Fruit fly (Drosophila melanogaster) whole organism, pupa: Measurements from ENCODE around the gene elg1.

Source experiments
- CG10348 ChIP-seq: fragments of 200-800 bp; sonication (Bioruptor generic); IDR thresholded peaks from 2 replicates; pipeline ENCODE4 v1.3.6; 2022; ENCODE audit warnings: missing biosample characterization, missing genetic modification characterization
- CG12605 ChIP-seq: fragments of 200-800 bp; sonication (Bioruptor generic); IDR thresholded peaks from 2 replicates; pipeline ENCODE4 v1.3.6; 2022; ENCODE audit warnings: missing biosample characterization, missing genetic modification characterization
- CG13204 ChIP-seq: fragments of 200-800 bp; sonication (Bioruptor generic); optimal IDR thresholded peaks from 2 replicates; lab custom pipeline; 2018; ENCODE audit warnings: missing biosample characterization, mild to moderate bottlenecking, missing genetic modification characterization, moderate library complexity
- CG14655 ChIP-seq: fragments of 200-800 bp; sonication (Bioruptor generic); optimal IDR thresholded peaks from 3 replicates; lab custom pipeline; 2017; ENCODE audit warnings: mild to moderate bottlenecking, missing biosample characterization, missing genetic modification reagents, missing genetic modification characterization
- CG15710 ChIP-seq: fragments of 200-800 bp; sonication (Bioruptor generic); optimal IDR thresholded peaks from 2 replicates; lab custom pipeline; 2018; ENCODE audit warnings: missing biosample characterization, mild to moderate bottlenecking, missing genetic modification characterization, moderate library complexity
- CG17806 ChIP-seq: fragments of 200-800 bp; sonication (Bioruptor generic); optimal IDR thresholded peaks from 2 replicates; lab custom pipeline; 2018; ENCODE audit warnings: missing biosample characterization, mild to moderate bottlenecking, missing genetic modification characterization, moderate library complexity
- CG32121 ChIP-seq: fragments of 200-800 bp; sonication (Bioruptor generic); IDR thresholded peaks from 2 replicates; pipeline ENCODE4 v1.3.6; 2022; ENCODE audit warnings: missing biosample characterization, missing genetic modification characterization
- CG34367 ChIP-seq: fragments of 200-800 bp; sonication (Bioruptor generic); optimal IDR thresholded peaks from 2 replicates; lab custom pipeline; 2018; ENCODE audit warnings: missing biosample characterization, mild to moderate bottlenecking, missing genetic modification characterization
- CG4496 ChIP-seq: fragments of 200-800 bp; sonication (Bioruptor generic); IDR thresholded peaks from 3 replicates; pipeline ENCODE4 v1.3.6; 2022; ENCODE audit warnings: missing biosample characterization, missing genetic modification characterization
- CG8159 ChIP-seq: fragments of 200-800 bp; sonication (Bioruptor generic); optimal IDR thresholded peaks from 3 replicates; lab custom pipeline; 2018; ENCODE audit warnings: missing biosample characterization, mild to moderate bottlenecking, missing genetic modification characterization, moderate library complexity
- CG8301 ChIP-seq: fragments of 200-800 bp; sonication (Bioruptor generic); optimal IDR thresholded peaks from 2 replicates; lab custom pipeline; 2018; ENCODE audit warnings: missing biosample characterization, mild to moderate bottlenecking, missing genetic modification characterization
- CG9948 ChIP-seq: fragments of 200-800 bp; sonication (Bioruptor generic); optimal IDR thresholded peaks from 2 replicates; lab custom pipeline; 2018; ENCODE audit warnings: missing biosample characterization, mild to moderate bottlenecking, missing genetic modification characterization, moderate library complexity
- D1 ChIP-seq: fragments of 200-800 bp; sonication (Bioruptor generic); optimal IDR thresholded peaks from 2 replicates; lab custom pipeline; 2018; ENCODE audit warnings: missing biosample characterization, mild to moderate bottlenecking, missing genetic modification characterization, moderate library complexity
- EcR ChIP-seq: fragments of 200-800 bp; sonication (Bioruptor generic); optimal IDR thresholded peaks from 3 replicates; lab custom pipeline; 2019; ENCODE audit warnings: missing biosample characterization, missing genetic modification characterization, mild to moderate bottlenecking, moderate library complexity, missing genetic modification reagents
- Ets98B ChIP-seq: fragments of 200-800 bp; sonication (Bioruptor generic); IDR thresholded peaks from 2 replicates; pipeline ENCODE4 v1.3.6; 2022; ENCODE audit warnings: missing biosample characterization, missing genetic modification characterization
- Pif1A ChIP-seq: fragments of 200-800 bp; sonication (Bioruptor generic); optimal IDR thresholded peaks from 3 replicates; lab custom pipeline; 2016; ENCODE audit warnings: missing biosample characterization, missing genetic modification characterization
- Pif1B ChIP-seq: fragments of 200-800 bp; sonication (Bioruptor generic); optimal IDR thresholded peaks from 3 replicates; lab custom pipeline; 2016; ENCODE audit warnings: missing biosample characterization, missing genetic modification characterization
- Snoo ChIP-seq: fragments of 200-800 bp; sonication (Bioruptor generic); optimal IDR thresholded peaks from 3 replicates; lab custom pipeline; 2017; ENCODE audit warnings: missing biosample characterization, mild to moderate bottlenecking, missing genetic modification characterization, inconsistent platforms
- fd96Ca ChIP-seq: fragments of 200-800 bp; sonication (Bioruptor generic); IDR thresholded peaks from 3 replicates; pipeline ENCODE4 v1.3.6; 2022; ENCODE audit warnings: missing biosample characterization, missing genetic modification characterization
- gl ChIP-seq: fragments of 200-800 bp; sonication (Bioruptor generic); optimal IDR thresholded peaks from 2 replicates; lab custom pipeline; 2018; ENCODE audit warnings: missing biosample characterization, mild to moderate bottlenecking, missing genetic modification characterization
- rn ChIP-seq: fragments of 200-800 bp; sonication (Bioruptor generic); IDR thresholded peaks from 2 replicates; pipeline ENCODE4 v1.3.6; 2022; ENCODE audit warnings: missing biosample characterization, missing genetic modification characterization

Gene elg1

dm6 chr3L:16146539-16146934 is 14.7 kb downstream of the elg1 start:
- TF ChIP-seq Ets98B (GFP tag; lab: Robert Waterston, UW) (no peak), CG15710 (tag; lab: Kevin White, UChicago) (no peak)

- TF ChIP-seq CG17806 (tag; lab: Kevin White, UChicago) (no peak), CG13204 (peak; percentile 17)
Observed at dm6 chr3L:16147325-16147724, 15.5 kb downstream of the elg1 start.

- no peak for TF ChIP-seq CG10348 (GFP tag; lab: Robert Waterston, UW)
- no peak for TF ChIP-seq CG34367 (tag; lab: Kevin White, UChicago)
- no peak for TF ChIP-seq EcR (GFP tag; lab: Kevin White, UChicago)
- TF ChIP-seq CG13204 = no peak
- peak; percentile 43 for TF ChIP-seq CG9948
- TF ChIP-seq Pif1B (GFP tag; lab: Kevin White, UChicago) = peak; percentile 52
- no peak for TF ChIP-seq fd96Ca (GFP tag; lab: Robert Waterston, UW)
- TF ChIP-seq Snoo (tag; lab: Kevin White, UChicago) = peak; percentile 24
- TF ChIP-seq CG8159 (tag; lab: Kevin White, UChicago) = peak; percentile 64
- TF ChIP-seq rn = no peak
- TF ChIP-seq CG12605 (GFP tag; lab: Robert Waterston, UW) = no peak
- TF ChIP-seq Ets98B (GFP tag; lab: Robert Waterston, UW) = no peak
- TF ChIP-seq CG8301 (tag; lab: Kevin White, UChicago) = peak; percentile 48
- no peak for TF ChIP-seq D1
- no peak for TF ChIP-seq CG4496 (GFP tag; lab: Robert Waterston, UW)
- peak; percentile 41 for TF ChIP-seq CG15710 (tag; lab: Kevin White, UChicago)
- peak; percentile 56 for TF ChIP-seq CG14655 (GFP tag; lab: Kevin White, UChicago)
- peak; percentile 26 for TF ChIP-seq CG17806 (tag; lab: Kevin White, UChicago)
- TF ChIP-seq CG32121 (GFP tag; lab: Robert Waterston, UW) = no peak
- peak; percentile 45 for TF ChIP-seq Pif1A
- no peak for TF ChIP-seq gl (tag; lab: Kevin White, UChicago)
Observed at dm6 chr3L:16147819-16148236, 16.0 kb downstream of the elg1 start.

- TF ChIP-seq Pif1B (GFP tag; lab: Kevin White, UChicago) (no peak), gl (tag; lab: Kevin White, UChicago) (no peak), CG9948 (peak; percentile 14), Pif1A (no peak), EcR (GFP tag; lab: Kevin White, UChicago) (no peak), CG14655 (GFP tag; lab: Kevin White, UChicago) (no peak), CG12605 (GFP tag; lab: Robert Waterston, UW) (no peak), CG32121 (GFP tag; lab: Robert Waterston, UW) (no peak), CG17806 (tag; lab: Kevin White, UChicago) (no peak), CG34367 (tag; lab: Kevin White, UChicago) (no peak), CG13204 (peak; percentile 25), D1 (no peak), CG8159 (tag; lab: Kevin White, UChicago) (peak; percentile 52), CG8301 (tag; lab: Kevin White, UChicago) (peak; percentile 10), Ets98B (GFP tag; lab: Robert Waterston, UW) (no peak), Snoo (tag; lab: Kevin White, UChicago) (peak; percentile 52), CG10348 (GFP tag; lab: Robert Waterston, UW) (no peak), rn (no peak), CG4496 (GFP tag; lab: Robert Waterston, UW) (no peak), CG15710 (tag; lab: Kevin White, UChicago) (peak; percentile 11), fd96Ca (GFP tag; lab: Robert Waterston, UW) (no peak)
Observed at dm6 chr3L:16149418-16150160, 17.8 kb downstream of the elg1 start.

- TF ChIP-seq EcR (GFP tag; lab: Kevin White, UChicago) = peak; percentile 72
- TF ChIP-seq CG32121 (GFP tag; lab: Robert Waterston, UW) = peak; percentile 43
- no peak for TF ChIP-seq CG8301 (tag; lab: Kevin White, UChicago)
- no peak for TF ChIP-seq rn
- no peak for TF ChIP-seq D1
- no peak for TF ChIP-seq CG9948
Observed at dm6 chr3L:16150161-16150538, 18.3 kb downstream of the elg1 start.

- TF ChIP-seq CG12605 (GFP tag; lab: Robert Waterston, UW) (no peak), CG14655 (GFP tag; lab: Kevin White, UChicago) (no peak), CG32121 (GFP tag; lab: Robert Waterston, UW) (0 out of 2 replicates have a peak, but pooled peaks have one; percentile 23), CG4496 (GFP tag; lab: Robert Waterston, UW) (no peak), EcR (GFP tag; lab: Kevin White, UChicago) (no peak), rn (no peak), Snoo (tag; lab: Kevin White, UChicago) (no peak)
Observed at dm6 chr3L:16150850-16151515, 19.2 kb downstream of the elg1 start.
